Worm (Caenorhabditis elegans): ENCODE data around the gene C44B12.3.
A peak's percentile ranks its signal among the peaks of the same experiment; 100 is the strongest.

C44B12.3 gene

ce11 chrIV:1097153-1097552 lies 7.4 kb upstream of the C44B12.3 start, which contains the start of gene cox-18:
TSS of gene cox-18 (plus strand) at chrIV:1097453.
- TF ChIP-seq somi-1 (GFP tag; optimal IDR thresholded peaks at IDR 0.05), result no peak
- no peak for TF ChIP-seq zfh-2 (GFP tag; conservative IDR thresholded peaks at IDR 0.05)
- no peak for TF ChIP-seq cebp-2 (GFP tag; IDR thresholded peaks at IDR 0.05)
- no peak for TF ChIP-seq atf-7 (tag; optimal IDR thresholded peaks at IDR 0.05)
- TF ChIP-seq K11D2.4 (GFP tag; IDR thresholded peaks at IDR 0.05), result no peak
- no peak for TF ChIP-seq ceh-40 (GFP tag; IDR thresholded peaks at IDR 0.05)
- TF ChIP-seq nhr-27 (tag; optimal IDR thresholded peaks at IDR 0.05), result no peak
- TF ChIP-seq sea-2 (GFP tag; IDR thresholded peaks at IDR 0.05), result no peak
- no peak for TF ChIP-seq xnd-1 (tag; optimal IDR thresholded peaks at IDR 0.05)
- TF ChIP-seq cebp-1 (GFP tag; IDR thresholded peaks at IDR 0.05), result no peak
- TF ChIP-seq cebp-1 (tag; optimal IDR thresholded peaks at IDR 0.05), result no peak
- TF ChIP-seq F33H1.4 (GFP tag; IDR thresholded peaks at IDR 0.05), result no peak
- TF ChIP-seq hmg-1.2 (GFP tag; IDR thresholded peaks at IDR 0.05), result no peak

DNA sequence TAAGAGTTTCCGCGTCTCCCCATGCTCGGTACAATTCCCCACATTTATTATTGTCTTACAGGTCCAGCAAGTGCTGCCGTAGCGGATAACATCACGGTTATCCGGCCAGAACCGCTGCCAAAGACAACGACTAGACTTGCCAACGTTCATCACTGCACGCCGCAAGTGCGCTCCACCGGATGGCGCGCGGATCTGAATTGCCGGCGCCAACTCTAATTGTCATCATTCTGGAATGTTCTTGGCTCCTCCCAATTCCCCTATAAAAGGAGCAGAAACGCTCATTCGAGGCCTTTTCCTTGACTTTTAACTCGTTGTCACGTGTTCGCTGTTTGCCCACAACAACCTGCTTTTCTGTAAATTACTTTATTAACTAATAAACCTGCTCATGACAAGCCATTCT lies 559 bp upstream of the C44B12.3 start:
- TF ChIP-seq hsf-1 (GFP tag; IDR thresholded peaks at IDR 0.05) (peak; percentile 71), madf-6 (GFP tag; IDR thresholded peaks at IDR 0.05) (peak; percentile 67), madf-8 (GFP tag; conservative IDR thresholded peaks at IDR 0.05) (peak; percentile 33; the same call in 1 of the 2 replicates), mcd-1 (GFP tag; IDR thresholded peaks at IDR 0.05) (peak; percentile 32; the same call in 1 of the 2 replicates)

DNA sequence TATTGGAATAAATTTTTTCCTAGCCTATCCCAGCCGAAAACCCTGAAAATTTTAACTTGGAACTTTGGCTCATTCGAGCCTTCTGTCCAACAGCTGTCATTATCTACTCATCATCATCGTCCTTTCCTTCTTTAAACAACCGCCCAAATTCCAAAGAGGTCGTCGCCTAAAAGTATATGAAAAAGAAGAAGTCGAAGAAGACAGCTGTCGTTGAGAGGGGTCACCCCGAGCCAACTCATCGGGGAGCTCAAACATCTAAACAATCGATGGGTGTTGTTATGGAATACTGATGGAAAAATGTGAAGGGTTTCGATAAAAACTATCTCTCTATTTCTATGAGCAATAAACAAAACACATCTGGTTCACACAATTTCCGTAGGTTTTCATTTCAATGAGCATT lies 538 bp downstream of the C44B12.3 start:
- TF ChIP-seq ztf-25 (GFP tag; IDR thresholded peaks at IDR 0.05), result no peak
- no peak for TF ChIP-seq egrh-3 (GFP tag; IDR thresholded peaks at IDR 0.05)
- no peak for TF ChIP-seq hmg-1.2 (GFP tag; IDR thresholded peaks at IDR 0.05)
- TF ChIP-seq B0261.1 (tag; optimal IDR thresholded peaks at IDR 0.05), result no peak
- no peak for TF ChIP-seq dpff-1 (tag; optimal IDR thresholded peaks at IDR 0.05)
- TF ChIP-seq hmg-20 (GFP tag; IDR thresholded peaks at IDR 0.05), result no peak
- no peak for TF ChIP-seq madf-8 (GFP tag; conservative IDR thresholded peaks at IDR 0.05)
- no peak for TF ChIP-seq madf-3 (GFP tag; IDR thresholded peaks at IDR 0.05)
- TF ChIP-seq lsy-27 (tag; optimal IDR thresholded peaks at IDR 0.05; ENCODE audit: borderline replicate concordance, insufficient read depth), result no peak
- no peak for TF ChIP-seq unc-62 (GFP tag; optimal IDR thresholded peaks at IDR 0.05)
- TF ChIP-seq F22D6.2 (tag; optimal IDR thresholded peaks at IDR 0.05), result no peak
- no peak for TF ChIP-seq hrde-1 (tag; optimal IDR thresholded peaks at IDR 0.05; ENCODE audit: borderline replicate concordance)
- no peak for TF ChIP-seq lin-54 (GFP tag; optimal IDR thresholded peaks at IDR 0.05)
- TF ChIP-seq pha-4 (tag; optimal IDR thresholded peaks at IDR 0.05), result no peak
- TF ChIP-seq lsl-1 (GFP tag; optimal IDR thresholded peaks at IDR 0.05), result no peak
- no peak for TF ChIP-seq snpc-1.3 (tag; optimal IDR thresholded peaks at IDR 0.05; ENCODE audit: insufficient read depth)
- TF ChIP-seq chd-7 (tag; optimal IDR thresholded peaks at IDR 0.05), result no peak
- TF ChIP-seq ceh-79 (tag; optimal IDR thresholded peaks at IDR 0.05), result no peak
- no peak for TF ChIP-seq B0336.3 (GFP tag; IDR thresholded peaks at IDR 0.05)

DNA sequence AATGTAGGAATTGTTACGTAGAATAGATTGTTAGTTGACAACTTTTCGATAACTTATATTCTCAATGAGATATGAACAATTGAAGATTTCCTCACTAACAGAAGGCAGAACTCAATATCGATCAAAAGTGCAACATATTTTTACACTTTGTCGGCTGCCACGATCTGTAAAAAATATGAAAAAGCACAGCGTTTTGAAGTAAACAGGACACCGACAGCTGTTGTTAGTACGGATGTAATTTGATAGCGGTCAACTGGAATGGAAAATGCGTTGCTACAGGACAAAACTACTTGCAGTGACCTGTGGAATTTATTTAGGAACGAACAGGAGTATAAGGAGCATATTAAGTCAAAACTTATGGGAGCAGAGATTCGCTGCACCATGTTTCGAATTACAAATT lies 1.4 kb downstream of the C44B12.3 start:
- TF ChIP-seq sea-2 (GFP tag; IDR thresholded peaks at IDR 0.05), result no peak
- no peak for TF ChIP-seq attf-6 (GFP tag; IDR thresholded peaks at IDR 0.05)
- no peak for TF ChIP-seq aptf-3 (GFP tag; IDR thresholded peaks at IDR 0.05)
- no peak for TF ChIP-seq T26A5.8 (tag; optimal IDR thresholded peaks at IDR 0.05)
- no peak for TF ChIP-seq ets-4 (GFP tag; optimal IDR thresholded peaks at IDR 0.05)
- TF ChIP-seq lin-26 (GFP tag; IDR thresholded peaks at IDR 0.05), result no peak
- no peak for TF ChIP-seq lin-35 (GFP tag; optimal IDR thresholded peaks at IDR 0.05)
- TF ChIP-seq nhr-179 (tag; optimal IDR thresholded peaks at IDR 0.05), result no peak
- TF ChIP-seq let-526 (GFP tag; IDR thresholded peaks at IDR 0.05), result no peak
- TF ChIP-seq dox-1 (GFP tag; IDR thresholded peaks at IDR 0.05), result no peak
- no peak for TF ChIP-seq unc-130 (GFP tag; optimal IDR thresholded peaks at IDR 0.05)
- TF ChIP-seq cebp-1 (GFP tag; IDR thresholded peaks at IDR 0.05), result no peak
- no peak for TF ChIP-seq cebp-1 (tag; optimal IDR thresholded peaks at IDR 0.05)
- no peak for TF ChIP-seq ztf-25 (GFP tag; IDR thresholded peaks at IDR 0.05)
- TF ChIP-seq ztf-28 (GFP tag; IDR thresholded peaks at IDR 0.05), result no peak
- TF ChIP-seq lir-1 (GFP tag; conservative IDR thresholded peaks at IDR 0.05), result no peak
- no peak for TF ChIP-seq egrh-3 (GFP tag; IDR thresholded peaks at IDR 0.05)
- TF ChIP-seq hsf-1 (GFP tag; IDR thresholded peaks at IDR 0.05), result no peak

Data from whole organism, young adult.